Worm (Caenorhabditis elegans): ENCODE data around the gene F52F10.2.

F52F10.2 gene

DNA sequence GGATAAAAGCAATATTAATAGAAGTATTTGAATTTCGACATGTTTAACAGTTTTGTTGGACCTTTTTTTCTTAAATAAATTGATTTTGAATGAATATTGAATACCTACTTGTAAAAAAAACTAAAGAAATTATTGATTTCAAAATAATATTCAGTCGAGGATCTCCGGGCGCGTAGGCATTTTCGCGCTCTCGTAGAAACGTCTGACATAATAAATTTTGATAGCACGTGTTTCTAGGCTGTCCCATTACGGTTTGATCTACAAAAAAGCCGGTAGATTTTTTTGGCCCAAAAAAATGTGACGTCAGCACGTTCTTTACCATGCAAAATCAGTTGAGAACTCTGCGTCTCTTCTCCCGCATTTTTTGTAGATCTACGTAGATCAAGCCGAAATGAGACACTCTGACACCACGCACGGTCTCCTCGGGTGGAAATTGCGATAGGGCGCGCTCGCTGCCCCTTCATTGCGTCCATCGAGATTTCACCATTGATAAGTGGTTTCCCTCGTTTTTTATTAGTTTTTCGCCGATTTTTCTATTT is 46.7 kb downstream of the F52F10.2 start:
- peak; percentile 56; the same call in 1 of the 2 replicates for TF ChIP-seq zfp-3 (GFP tag; conservative IDR thresholded peaks at IDR 0.05)
- peak; percentile 11; the same call in 1 of the 2 replicates for TF ChIP-seq dmd-6 (GFP tag; IDR thresholded peaks at IDR 0.05)
- no peak for TF ChIP-seq ceh-20 (GFP tag; IDR thresholded peaks at IDR 0.05)
- peak; percentile 55 for TF ChIP-seq T26A8.4 (GFP tag; IDR thresholded peaks at IDR 0.05)

DNA sequence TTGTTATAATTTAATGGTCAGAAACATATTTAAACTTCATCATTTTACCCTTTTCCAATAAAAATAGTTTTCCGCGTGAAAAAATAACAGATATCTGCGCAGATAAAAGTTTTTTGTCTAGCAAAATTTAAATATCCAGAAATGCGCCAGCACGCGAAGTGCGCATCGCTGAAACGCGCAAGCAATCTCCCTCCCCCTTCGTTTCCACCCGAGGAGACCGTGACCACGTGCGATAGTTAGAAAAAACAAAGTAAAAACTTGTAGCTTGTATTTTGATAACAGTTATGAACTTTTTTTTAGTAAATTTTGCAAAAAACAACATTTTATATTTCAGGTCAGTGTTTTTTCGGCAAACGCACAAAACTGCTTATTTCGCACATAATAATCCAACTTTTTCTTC is 51.1 kb downstream of the F52F10.2 start:
- TF ChIP-seq nhr-42 (GFP tag; IDR thresholded peaks at IDR 0.05) = peak; percentile 67; the same call in 1 of the 2 replicates
- peak; percentile 19 for TF ChIP-seq hlh-30 (tag; optimal IDR thresholded peaks at IDR 0.05; ENCODE audit: insufficient read depth)
- TF ChIP-seq dve-1 (tag; optimal IDR thresholded peaks at IDR 0.05; ENCODE audit: insufficient read depth) = peak; percentile 7
- TF ChIP-seq ZK337.2 (GFP tag; IDR thresholded peaks at IDR 0.05) = 0 out of 2 replicates have a peak, but pooled peaks have one; percentile 30
- peak; percentile 61 for TF ChIP-seq dmd-6 (GFP tag; IDR thresholded peaks at IDR 0.05)
